Worm (Caenorhabditis elegans): ENCODE data around the gene C25E10.4.
A peak's percentile ranks its signal among the peaks of the same experiment; 100 is the strongest.

C25E10.4 gene

DNA sequence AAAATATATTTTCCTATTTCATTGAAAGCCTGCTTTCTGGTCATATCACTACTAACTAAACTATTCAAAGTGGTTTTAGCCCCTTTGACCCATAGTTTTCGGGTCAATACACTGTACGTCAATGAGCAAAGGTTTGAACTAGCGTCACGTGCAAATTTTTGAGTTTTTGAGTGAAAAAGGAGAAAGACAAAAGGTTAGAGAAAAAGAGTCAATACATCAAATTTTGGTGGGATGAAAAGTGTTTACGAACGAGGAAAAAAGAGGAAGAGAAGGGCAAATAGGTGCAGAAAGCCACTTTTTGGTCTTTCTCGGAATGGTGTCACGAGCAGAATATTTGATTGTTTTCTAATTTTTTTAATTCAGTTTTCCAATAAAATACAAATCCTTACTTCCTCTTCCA, 42.5 kb downstream of the C25E10.4 start:
- TF ChIP-seq unc-98 (GFP tag; IDR thresholded peaks at IDR 0.05), result no peak
- TF ChIP-seq pag-3 (tag; optimal IDR thresholded peaks at IDR 0.05; ENCODE audit: borderline replicate concordance, insufficient read depth), result no peak
- TF ChIP-seq lin-35 (GFP tag; optimal IDR thresholded peaks at IDR 0.05), result peak in 1 of 2 experiments; percentile 16
- peak; percentile 18 for TF ChIP-seq lin-13 (GFP tag; optimal IDR thresholded peaks at IDR 0.05)
- peak; percentile 15 for TF ChIP-seq elt-2 (tag; optimal IDR thresholded peaks at IDR 0.05)
- TF ChIP-seq snpc-4 (tag; optimal IDR thresholded peaks at IDR 0.05), result no peak
- TF ChIP-seq ztf-4 (tag; optimal IDR thresholded peaks at IDR 0.05), result no peak
- TF ChIP-seq aha-1 (tag; optimal IDR thresholded peaks at IDR 0.05), result no peak
- TF ChIP-seq zip-4 (GFP tag; optimal IDR thresholded peaks at IDR 0.05), result no peak
- TF ChIP-seq sox-4 (tag; optimal IDR thresholded peaks at IDR 0.05), result no peak
- TF ChIP-seq elt-3 (tag; optimal IDR thresholded peaks at IDR 0.05), result no peak
- no peak for TF ChIP-seq lir-3 (tag; optimal IDR thresholded peaks at IDR 0.05; ENCODE audit: poor library complexity)
- no peak for TF ChIP-seq nhr-11 (tag; optimal IDR thresholded peaks at IDR 0.05)
- no peak for TF ChIP-seq pqm-1 (tag; optimal IDR thresholded peaks at IDR 0.05)
- peak; percentile 4 to 35 for TF ChIP-seq lsy-2 (tag; optimal IDR thresholded peaks at IDR 0.05)
- TF ChIP-seq nhr-84 (tag; optimal IDR thresholded peaks at IDR 0.05), result no peak
- no peak for TF ChIP-seq zag-1 (tag; optimal IDR thresholded peaks at IDR 0.05)
- TF ChIP-seq efl-1 (optimal IDR thresholded peaks at IDR 0.05), result no peak
- TF ChIP-seq efl-1 (GFP tag; optimal IDR thresholded peaks at IDR 0.05 in 1 of 2), result peak in 1 of 2 experiments; percentile 87
- TF ChIP-seq fkh-4 (tag; optimal IDR thresholded peaks at IDR 0.05; ENCODE audit: borderline replicate concordance), result no peak
- TF ChIP-seq nhr-90 (tag; optimal IDR thresholded peaks at IDR 0.05; ENCODE audit: poor library complexity), result peak; percentile 38
- no peak for TF ChIP-seq ceh-82 (tag; optimal IDR thresholded peaks at IDR 0.05)
- TF ChIP-seq nhr-19 (GFP tag; conservative IDR thresholded peaks at IDR 0.05), result peak; percentile 33; the same call in 1 of the 2 replicates
- no peak for TF ChIP-seq ceh-90 (tag; optimal IDR thresholded peaks at IDR 0.05)
- TF ChIP-seq nhr-20 (tag; optimal IDR thresholded peaks at IDR 0.05), result peak; percentile 46
- TF ChIP-seq mdl-1 (tag; optimal IDR thresholded peaks at IDR 0.05), result peak in 1 of 2 experiments; percentile 68
- peak; percentile 53 for TF ChIP-seq nhr-71 (tag; optimal IDR thresholded peaks at IDR 0.05)
- TF ChIP-seq mab-9 (GFP tag; IDR thresholded peaks at IDR 0.05), result no peak
- no peak for TF ChIP-seq ets-5 (GFP tag; IDR thresholded peaks at IDR 0.05)
- TF ChIP-seq xbp-1 (tag; optimal IDR thresholded peaks at IDR 0.05), result no peak
- TF ChIP-seq lin-14 (GFP tag; optimal IDR thresholded peaks at IDR 0.05), result peak; percentile 44
- TF ChIP-seq grh-1 (GFP tag; IDR thresholded peaks at IDR 0.05), result no peak
- TF ChIP-seq nhr-47 (tag; optimal IDR thresholded peaks at IDR 0.05), result peak; percentile 47
- no peak for TF ChIP-seq rnt-1 (tag; optimal IDR thresholded peaks at IDR 0.05)
- TF ChIP-seq jun-1 (tag; optimal IDR thresholded peaks at IDR 0.05), result no peak
- no peak for TF ChIP-seq tbx-2 (tag; optimal IDR thresholded peaks at IDR 0.05)
- peak; percentile 34 for TF ChIP-seq nhr-77 (tag; optimal IDR thresholded peaks at IDR 0.05)
- TF ChIP-seq dsc-1 (tag; optimal IDR thresholded peaks at IDR 0.05), result peak; percentile 7
- no peak for TF ChIP-seq F16B12.6 (tag; optimal IDR thresholded peaks at IDR 0.05)
- TF ChIP-seq mef-2 (tag; optimal IDR thresholded peaks at IDR 0.05), result no peak
- no peak for TF ChIP-seq irx-1 (tag; optimal IDR thresholded peaks at IDR 0.05)
- TF ChIP-seq fkh-8 (tag; optimal IDR thresholded peaks at IDR 0.05), result peak; percentile 42

DNA sequence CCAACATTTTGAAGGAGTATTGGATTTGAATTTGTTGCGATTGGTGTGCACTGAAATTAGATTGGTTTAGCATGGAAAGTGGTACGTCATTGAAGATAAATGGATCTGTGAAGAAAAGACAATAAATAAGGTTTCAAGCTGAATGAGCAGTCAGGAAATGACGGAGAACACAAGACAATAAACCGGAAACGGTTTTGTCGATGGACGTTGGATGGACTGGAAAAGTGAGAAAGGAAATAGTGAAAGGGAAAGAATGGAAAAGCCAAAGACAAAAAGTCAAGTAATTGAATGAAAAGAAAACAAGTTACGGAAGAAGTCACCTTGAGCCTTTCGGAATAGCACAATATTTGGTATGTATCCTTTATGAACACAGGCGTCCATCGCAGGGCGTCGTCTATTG, 42.9 kb downstream of the C25E10.4 start, which contains the start of gene T27E4.7:
Gene T27E4.7 (minus strand): TSS at position 50 of the 400 bp plus-strand sequence.
- no peak for TF ChIP-seq efl-1 (optimal IDR thresholded peaks at IDR 0.05)
- TF ChIP-seq efl-1 (GFP tag; optimal IDR thresholded peaks at IDR 0.05 in 1 of 2), result peak in 1 of 2 experiments; percentile 86
- TF ChIP-seq lin-14 (GFP tag; optimal IDR thresholded peaks at IDR 0.05), result no peak

Data from whole organism, L1 larva.